Worm (Caenorhabditis elegans): ENCODE measurements around the gene srh-83.

The srh-83 gene

DNA sequence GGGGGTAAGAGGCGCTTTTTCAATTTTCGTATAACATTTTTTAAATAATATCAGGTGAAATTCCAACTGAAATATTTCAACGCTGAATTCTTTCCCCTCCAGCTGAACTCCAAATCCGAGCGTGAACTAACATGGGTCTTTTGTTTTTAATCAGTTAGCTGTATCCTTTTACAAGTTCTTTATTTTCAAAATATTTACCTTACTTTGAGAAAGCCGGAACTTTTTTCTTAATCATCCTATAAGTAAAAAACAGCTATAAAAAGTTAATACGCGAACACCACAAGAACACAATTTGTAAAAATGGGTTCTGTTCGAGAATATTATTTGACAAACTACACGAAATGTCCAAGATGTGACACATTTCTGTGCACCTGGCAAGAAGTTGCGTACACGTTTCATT lies at the start of gene srh-83:
Gene srh-83 (plus strand): TSS at position 301 of the 400 bp plus-strand sequence.
- TF ChIP-seq F57A8.1 (GFP tag; optimal IDR thresholded peaks at IDR 0.05) = no peak
- no peak for TF ChIP-seq F33H1.4 (GFP tag; IDR thresholded peaks at IDR 0.05)
- TF ChIP-seq ceh-27 (GFP tag; optimal IDR thresholded peaks at IDR 0.05) = no peak
- TF ChIP-seq madf-3 (GFP tag; IDR thresholded peaks at IDR 0.05) = no peak
- no peak for TF ChIP-seq B0261.1 (tag; optimal IDR thresholded peaks at IDR 0.05)
- TF ChIP-seq sdz-38 (tag; optimal IDR thresholded peaks at IDR 0.05) = no peak
- TF ChIP-seq lin-40 (tag; optimal IDR thresholded peaks at IDR 0.05) = no peak
- no peak for TF ChIP-seq dpl-1 (GFP tag; optimal IDR thresholded peaks at IDR 0.05)
- TF ChIP-seq F10E7.11 (tag; optimal IDR thresholded peaks at IDR 0.05) = no peak
- TF ChIP-seq C17E4.6 (GFP tag; IDR thresholded peaks at IDR 0.05) = no peak
- no peak for TF ChIP-seq cebp-2 (GFP tag; IDR thresholded peaks at IDR 0.05)
- no peak for TF ChIP-seq mxl-1 (tag; optimal IDR thresholded peaks at IDR 0.05)
- no peak for TF ChIP-seq ztf-26 (tag; optimal IDR thresholded peaks at IDR 0.05)
- no peak for TF ChIP-seq Y79H2A.3 (GFP tag; conservative IDR thresholded peaks at IDR 0.05)
- no peak for TF ChIP-seq Y53G8AR.9 (GFP tag; conservative IDR thresholded peaks at IDR 0.05)

DNA sequence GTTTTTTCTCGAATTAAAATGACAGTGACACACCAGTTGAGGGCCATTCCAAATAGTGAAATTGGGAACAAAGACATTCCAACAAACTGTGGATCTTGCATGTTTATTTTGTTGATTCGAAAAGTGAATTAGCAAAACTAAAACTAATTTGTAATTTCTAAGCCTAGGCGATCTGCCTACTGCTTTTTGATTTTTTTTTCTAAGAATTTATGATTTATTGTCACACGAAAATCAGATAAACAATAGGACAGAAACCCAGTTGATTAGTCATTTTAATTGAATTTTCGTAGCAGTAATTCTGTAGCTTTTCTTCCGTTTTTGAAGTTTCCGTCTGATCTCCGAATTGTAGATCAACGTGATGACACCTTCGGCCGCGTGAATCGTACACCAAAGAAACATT lies 45.5 kb upstream of the srh-83 start, which contains the start of gene srx-33:
Gene srx-33 (minus strand): TSS at position 101 of the 400 bp plus-strand sequence.
- TF ChIP-seq ama-1 (optimal IDR thresholded peaks at IDR 0.05) (no peak), ama-1 (GFP tag; optimal IDR thresholded peaks at IDR 0.05) (no peak), fkh-3 (tag; optimal IDR thresholded peaks at IDR 0.05) (no peak), cebp-1 (GFP tag; IDR thresholded peaks at IDR 0.05) (no peak), cebp-1 (tag; optimal IDR thresholded peaks at IDR 0.05) (no peak), egrh-3 (GFP tag; IDR thresholded peaks at IDR 0.05) (no peak), hlh-12 (tag; optimal IDR thresholded peaks at IDR 0.05) (no peak), C06A6.2 (GFP tag; conservative IDR thresholded peaks at IDR 0.05) (no peak), D2030.7 (GFP tag; IDR thresholded peaks at IDR 0.05) (no peak), F33H1.4 (GFP tag; IDR thresholded peaks at IDR 0.05) (no peak)

DNA sequence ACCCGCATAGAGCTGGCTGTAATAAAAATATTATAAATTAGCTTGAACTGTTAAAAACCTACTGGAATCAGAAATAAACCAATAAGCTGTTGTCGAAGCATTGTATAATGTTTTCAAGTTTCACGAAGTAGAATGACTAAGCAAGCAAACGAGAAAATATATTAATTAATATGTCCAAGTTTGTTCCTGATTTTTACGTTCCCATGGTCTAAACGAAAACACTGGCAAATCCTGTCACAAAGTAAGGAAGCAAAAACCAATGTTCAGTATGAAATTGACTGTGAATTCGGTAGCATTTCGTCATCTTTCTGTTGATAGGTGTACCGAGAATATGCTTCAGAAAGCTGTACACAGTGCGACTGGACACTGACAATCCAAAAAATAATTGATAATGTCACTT lies 44.1 kb upstream of the srh-83 start, which contains the start of gene srx-34:
Gene srx-34 (minus strand): TSS at position 101 of the 400 bp plus-strand sequence.
- TF ChIP-seq aptf-2 (GFP tag; conservative IDR thresholded peaks at IDR 0.05) (no peak), unc-130 (GFP tag; optimal IDR thresholded peaks at IDR 0.05) (no peak), lir-1 (GFP tag; conservative IDR thresholded peaks at IDR 0.05) (no peak), egl-44 (GFP tag; IDR thresholded peaks at IDR 0.05) (no peak), ceh-100 (GFP tag; IDR thresholded peaks at IDR 0.05) (no peak), lin-35 (GFP tag; optimal IDR thresholded peaks at IDR 0.05) (no peak), ZK185.1 (tag; optimal IDR thresholded peaks at IDR 0.05; ENCODE audit: poor library complexity, severe bottlenecking) (no peak), ztf-18 (tag; optimal IDR thresholded peaks at IDR 0.05) (no peak), hrde-1 (tag; optimal IDR thresholded peaks at IDR 0.05; ENCODE audit: borderline replicate concordance) (no peak), ceh-91 (GFP tag; IDR thresholded peaks at IDR 0.05) (no peak), Y67H2A.10 (GFP tag; conservative IDR thresholded peaks at IDR 0.05) (no peak), bed-1 (GFP tag; IDR thresholded peaks at IDR 0.05) (no peak), mcd-1 (GFP tag; IDR thresholded peaks at IDR 0.05) (no peak), somi-1 (GFP tag; optimal IDR thresholded peaks at IDR 0.05) (no peak)

Data from whole organism, young adult.